Worm (Caenorhabditis elegans): ENCODE data around the gene C44H9.5.
A peak's percentile ranks its signal among the peaks of the same experiment; 100 is the strongest.

The C44H9.5 gene

DNA sequence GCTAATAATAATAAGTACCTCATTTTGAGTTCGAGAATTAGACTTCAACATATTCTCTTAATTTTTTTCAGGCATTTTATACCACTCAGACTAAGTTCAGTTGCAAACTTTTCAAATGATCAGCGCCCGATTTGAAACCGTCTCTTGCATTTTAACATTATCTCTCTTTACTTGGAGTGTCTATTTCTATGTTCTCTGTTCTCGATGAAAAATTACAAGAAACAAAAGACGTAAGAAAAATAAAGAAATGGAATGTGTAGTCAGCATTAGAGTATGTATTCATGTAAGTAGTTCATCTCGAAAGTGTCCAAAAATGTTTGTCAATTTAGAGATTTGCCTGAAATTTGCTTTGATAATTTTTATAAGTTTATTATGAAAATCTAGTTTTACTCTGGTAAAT lies 49.5 kb downstream of the C44H9.5 start, which contains the start of gene ugt-3:
TSS of gene ugt-3 (minus strand) at position 101 of the 400 bp plus-strand sequence.
- TF ChIP-seq T26A8.4 (GFP tag; IDR thresholded peaks at IDR 0.05) (no peak), hlh-11 (tag; optimal IDR thresholded peaks at IDR 0.05) (no peak), nhr-6 (tag; optimal IDR thresholded peaks at IDR 0.05) (no peak), saeg-2 (GFP tag; IDR thresholded peaks at IDR 0.05) (no peak), set-16 (GFP tag; IDR thresholded peaks at IDR 0.05) (no peak), sdz-12 (GFP tag; optimal IDR thresholded peaks at IDR 0.05) (no peak), nhr-10 (tag; optimal IDR thresholded peaks at IDR 0.05) (no peak), egl-43 (GFP tag; IDR thresholded peaks at IDR 0.05) (no peak), unc-130 (GFP tag; optimal IDR thresholded peaks at IDR 0.05) (no peak), daf-8 (GFP tag; IDR thresholded peaks at IDR 0.05) (no peak), egl-27 (tag; optimal IDR thresholded peaks at IDR 0.05) (no peak), fos-1 (tag; optimal IDR thresholded peaks at IDR 0.05) (no peak), nhr-237 (tag; optimal IDR thresholded peaks at IDR 0.05) (no peak), mes-2 (tag; optimal IDR thresholded peaks at IDR 0.05; ENCODE audit: poor library complexity, severe bottlenecking) (no peak), nhr-11 (tag; optimal IDR thresholded peaks at IDR 0.05) (no peak)

DNA sequence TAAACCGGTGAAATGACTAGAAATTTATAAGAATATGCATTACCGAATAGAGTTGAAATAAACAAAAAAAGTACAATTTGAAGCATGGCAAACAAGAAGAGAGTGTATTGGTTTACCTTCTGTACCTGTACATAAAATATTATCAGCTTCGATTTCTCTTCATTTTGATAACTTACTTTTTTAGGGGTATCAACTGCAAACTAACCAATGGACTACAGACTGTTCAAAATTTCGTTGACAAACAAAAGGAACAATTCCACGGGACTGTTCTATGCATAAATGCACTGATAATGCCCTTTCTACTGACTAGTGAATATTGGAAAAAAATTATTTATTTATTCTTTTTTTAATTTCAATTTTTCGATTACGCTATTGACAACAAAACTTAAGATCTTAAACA lies 51.7 kb downstream of the C44H9.5 start, which contains the start of gene ugt-6:
TSS of gene ugt-6 (minus strand) at position 233 of the 400 bp plus-strand sequence.
- TF ChIP-seq ceh-62 (tag; optimal IDR thresholded peaks at IDR 0.05) (no peak), egl-43 (GFP tag; IDR thresholded peaks at IDR 0.05) (no peak), daf-16 (GFP tag; optimal IDR thresholded peaks at IDR 0.05) (no peak), daf-16 (tag; optimal IDR thresholded peaks at IDR 0.05) (peak; percentile 82), dmd-9 (GFP tag; IDR thresholded peaks at IDR 0.05) (no peak), mdl-1 (tag; optimal IDR thresholded peaks at IDR 0.05) (no peak), nhr-28 (tag; optimal IDR thresholded peaks at IDR 0.05) (peak; percentile 75), T26A8.4 (GFP tag; IDR thresholded peaks at IDR 0.05) (no peak), dve-1 (tag; optimal IDR thresholded peaks at IDR 0.05; ENCODE audit: insufficient read depth) (no peak)

DNA sequence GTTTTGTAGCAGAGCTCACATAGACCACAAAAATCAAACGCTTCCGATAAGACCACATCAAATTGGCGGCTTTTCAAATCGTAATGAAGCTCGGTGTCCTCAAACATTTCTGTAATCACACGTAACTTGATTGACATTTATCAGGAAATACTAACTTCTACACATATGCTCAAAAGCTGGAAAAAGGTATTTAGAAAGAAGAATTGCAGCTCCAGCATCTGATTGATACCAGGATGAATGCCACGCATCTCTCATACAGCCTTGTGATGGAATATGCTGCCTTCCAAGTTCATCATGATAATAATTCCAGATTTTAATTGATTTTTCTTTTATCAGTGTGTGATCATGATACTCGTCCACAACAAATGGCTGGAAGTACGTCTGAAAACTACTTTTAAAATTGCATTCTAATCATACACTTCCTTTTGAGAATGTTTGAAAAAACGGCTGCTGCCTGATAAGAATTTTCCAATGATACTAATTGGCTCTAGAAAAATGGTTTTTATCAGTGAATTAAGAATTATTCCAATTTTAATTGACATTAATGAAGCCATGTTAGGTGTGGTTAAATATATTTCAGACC lies 52.7 kb downstream of the C44H9.5 start:
- TF ChIP-seq fkh-10 (GFP tag; optimal IDR thresholded peaks at IDR 0.05) = no peak
- TF ChIP-seq lsy-2 (tag; optimal IDR thresholded peaks at IDR 0.05) = no peak
- no peak for TF ChIP-seq pha-4 (GFP tag; IDR thresholded peaks at IDR 0.05)
- TF ChIP-seq pha-4 (tag; optimal IDR thresholded peaks at IDR 0.05) = no peak
- TF ChIP-seq unc-62 (GFP tag; optimal IDR thresholded peaks at IDR 0.05 in 1 of 2) = peak in 1 of 2 experiments; percentile 83
- no peak for TF ChIP-seq unc-62 (tag; optimal IDR thresholded peaks at IDR 0.05)
- no peak for TF ChIP-seq nhr-76 (tag; optimal IDR thresholded peaks at IDR 0.05)
- TF ChIP-seq madf-9 (GFP tag; conservative IDR thresholded peaks at IDR 0.05) = no peak
- TF ChIP-seq dmd-6 (GFP tag; IDR thresholded peaks at IDR 0.05) = peak; percentile 81
- peak; percentile 52 for TF ChIP-seq pqm-1 (tag; optimal IDR thresholded peaks at IDR 0.05)
- TF ChIP-seq dve-1 (tag; optimal IDR thresholded peaks at IDR 0.05; ENCODE audit: insufficient read depth) = peak; percentile 21
- no peak for TF ChIP-seq sdz-12 (GFP tag; optimal IDR thresholded peaks at IDR 0.05)
- no peak for TF ChIP-seq hif-1 (tag; optimal IDR thresholded peaks at IDR 0.05)
- TF ChIP-seq tra-1 (GFP tag; IDR thresholded peaks at IDR 0.05) = 0 out of 2 replicates have a peak, but pooled peaks have one; percentile 36
- peak; percentile 53 for TF ChIP-seq nhr-48 (tag; optimal IDR thresholded peaks at IDR 0.05)
